Fruit fly (Drosophila melanogaster) whole organism, prepupa: ENCODE measurements around the gene CG6204.
A peak's percentile ranks its signal among the peaks of the same experiment; 100 is the strongest.

ENCODE experiments used
- CG10631 ChIP-seq: fragments of 200-800 bp; sonication (Bioruptor generic); optimal IDR thresholded peaks from 2 replicates; lab custom pipeline; 2016; ENCODE audit warnings: missing biosample characterization, missing genetic modification characterization
- CG4318 ChIP-seq: fragments of 200-800 bp; sonication (Bioruptor generic); optimal IDR thresholded peaks from 3 replicates; lab custom pipeline; 2017; ENCODE audit warnings: missing biosample characterization, mild to moderate bottlenecking, missing genetic modification characterization
- CG6854 ChIP-seq: fragments of 200-800 bp; sonication (Bioruptor generic); optimal IDR thresholded peaks from 2 replicates; lab custom pipeline; 2017; ENCODE audit warnings: missing biosample characterization, mild to moderate bottlenecking, missing genetic modification characterization
- CG8119 ChIP-seq: fragments of 200-800 bp; sonication (Bioruptor generic); IDR thresholded peaks from 3 replicates; pipeline ENCODE4 v1.3.6; 2022; ENCODE audit warnings: missing biosample characterization, missing genetic modification characterization
- Lpt ChIP-seq: fragments of 200-800 bp; sonication (Bioruptor generic); optimal IDR thresholded peaks from 3 replicates; lab custom pipeline; 2016; ENCODE audit warnings: missing biosample characterization, missing genetic modification characterization
- cyc ChIP-seq: fragments of 200-800 bp; sonication (Bioruptor generic); optimal IDR thresholded peaks from 3 replicates; lab custom pipeline; 2016; ENCODE audit warnings: missing biosample characterization, missing genetic modification characterization
- salr ChIP-seq, 2 experiments: fragments of 200-800 bp; sonication (Bioruptor generic); optimal IDR thresholded peaks; 3 replicates each; lab custom pipeline; 2016 to 2018; ENCODE audit warnings: missing biosample characterization in 2 of 2, missing genetic modification characterization in 2 of 2, mild to moderate bottlenecking in 1 of 2
- vri ChIP-seq: fragments of 200-800 bp; sonication (Bioruptor generic); optimal IDR thresholded peaks from 3 replicates; lab custom pipeline; 2016; ENCODE audit warnings: missing biosample characterization, mild to moderate bottlenecking, missing genetic modification characterization

DNA sequence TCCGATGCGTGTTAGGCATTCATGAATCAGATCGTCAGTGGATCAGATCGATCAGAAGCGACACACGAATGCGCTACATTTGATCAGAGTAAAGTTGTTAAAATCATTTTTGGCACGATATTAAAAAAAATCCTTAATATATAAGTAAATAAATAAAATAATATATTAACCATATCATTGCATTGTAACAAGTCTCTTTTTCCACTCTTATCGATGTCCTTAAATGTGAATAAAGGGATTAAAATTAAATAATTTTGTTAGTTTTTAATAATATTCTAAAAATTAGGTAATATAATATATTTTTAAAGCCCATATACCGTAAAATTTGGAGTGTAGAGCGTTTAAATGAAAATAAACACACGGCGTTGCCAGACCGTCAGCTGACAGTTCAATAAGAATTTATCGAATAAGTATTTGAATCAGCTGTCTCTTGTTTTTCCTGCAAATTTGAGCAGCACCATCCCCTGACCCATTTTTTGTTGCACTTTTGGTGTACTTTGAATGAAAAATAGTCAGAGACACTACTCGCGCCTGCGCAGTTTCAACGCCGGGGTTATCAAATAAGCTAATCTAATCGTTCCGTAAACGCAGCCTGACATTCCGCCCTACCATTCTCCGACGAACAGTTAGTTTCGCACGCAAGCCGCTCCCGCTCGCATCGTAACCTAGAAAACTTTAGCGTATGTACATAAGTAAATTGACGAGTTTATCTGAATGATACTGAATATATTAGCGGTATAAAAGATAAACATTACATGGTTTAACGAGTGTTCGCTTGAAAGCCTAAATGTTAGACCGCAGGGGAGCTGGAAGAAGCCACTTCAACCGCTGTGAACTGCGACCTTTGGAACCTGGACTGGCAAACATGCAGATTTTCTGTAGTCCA, 41.5 kb upstream of the CG6204 start, which contains the start of the genes p38a and CG6178:
- TF ChIP-seq CG6854 (GFP tag; lab: Kevin White, UChicago) (peak; percentile 95), CG10631 (GFP tag; lab: Kevin White, UChicago) (peak; percentile 99), cyc (GFP tag; lab: Kevin White, UChicago) (peak; percentile 88), CG8119 (GFP tag; lab: Robert Waterston, UW) (peak; percentile 100), vri (GFP tag; lab: Kevin White, UChicago) (peak; percentile 82), CG4318 (GFP tag; lab: Kevin White, UChicago) (peak; percentile 99), Lpt (GFP tag; lab: Kevin White, UChicago) (peak; percentile 96), salr (GFP tag; optimal IDR thresholded peaks at IDR 0.05; lab: Kevin White, UChicago) (peak; percentile 89 to 97)
